Worm (Caenorhabditis elegans) whole organism, young adult: Measurements from ENCODE around the gene W04G3.5.
A peak's percentile ranks its signal among the peaks of the same experiment; 100 is the strongest.

Experiments used
- B0035.1 ChIP-seq: sonication (generic microtip); optimal IDR thresholded peaks from 2 replicates; lab custom pipeline; 2016; ENCODE audit warnings: missing genetic modification characterization, mild to moderate bottlenecking, missing compliant biosample characterization, missing genotype, missing genetic modification reagents
- C06A6.2 ChIP-seq: fragments of 200-800 bp; sonication (Bioruptor generic); conservative IDR thresholded peaks from 2 replicates; pipeline ENCODE4 v1.3.6; 2022; ENCODE audit warnings: missing genetic modification characterization, missing compliant biosample characterization
- C17E4.6 ChIP-seq: fragments of 200-800 bp; sonication (Bioruptor generic); IDR thresholded peaks from 2 replicates; pipeline ENCODE4 v1.3.6; 2022; ENCODE audit warnings: missing genetic modification reagents, missing genetic modification characterization, missing compliant biosample characterization
- F22D6.2 ChIP-seq: sonication (generic microtip); optimal IDR thresholded peaks from 2 replicates; lab custom pipeline; 2016; ENCODE audit warnings: mild to moderate bottlenecking, missing genetic modification characterization, missing compliant biosample characterization
- F55B11.4 ChIP-seq: sonication (generic microtip); optimal IDR thresholded peaks from 2 replicates; lab custom pipeline; 2016; ENCODE audit warnings: missing compliant biosample characterization, missing genetic modification characterization, borderline replicate concordance; ENCODE audit not compliant: insufficient read depth
- F57A8.1 ChIP-seq: fragments of 200-800 bp; sonication (Bioruptor generic); optimal IDR thresholded peaks from 2 replicates; lab custom pipeline; 2018; ENCODE audit warnings: mild to moderate bottlenecking, missing genetic modification characterization, moderate library complexity, missing compliant biosample characterization
- K12H6.12 ChIP-seq: fragments of 200-800 bp; sonication (Bioruptor generic); optimal IDR thresholded peaks from 2 replicates; lab custom pipeline; 2018; ENCODE audit warnings: mild to moderate bottlenecking, missing genetic modification characterization, missing compliant biosample characterization
- Y53G8AR.9 ChIP-seq: fragments of 200-800 bp; sonication (Bioruptor generic); conservative IDR thresholded peaks from 2 replicates; pipeline ENCODE4 v1.3.6; 2022; ENCODE audit warnings: missing genetic modification reagents, missing genetic modification characterization, missing compliant biosample characterization
- Y56A3A.18 ChIP-seq: fragments of 200-800 bp; sonication (Bioruptor generic); IDR thresholded peaks from 2 replicates; pipeline ENCODE4 v1.3.6; 2022; ENCODE audit warnings: missing genetic modification reagents, missing genetic modification characterization, missing compliant biosample characterization
- Y79H2A.3 ChIP-seq: fragments of 200-800 bp; sonication (Bioruptor generic); conservative IDR thresholded peaks from 2 replicates; pipeline ENCODE4 v1.3.6; 2022; ENCODE audit warnings: missing genetic modification reagents, missing genetic modification characterization, missing compliant biosample characterization
- akir-1 ChIP-seq: fragments of 200-800 bp; sonication (Bioruptor generic); optimal IDR thresholded peaks from 2 replicates; lab custom pipeline; 2018; ENCODE audit warnings: mild to moderate bottlenecking, missing genetic modification characterization, moderate library complexity, missing compliant biosample characterization
- ama-1 ChIP-seq, 3 experiments: fragments of 150-350 bp in 1 of 3; sonication (generic microtip) in 2 of 3; optimal IDR thresholded peaks; 2 replicates each; lab custom pipeline; 2014 to 2018; ENCODE audit warnings: missing biosample characterization in 2 of 3, missing genetic modification characterization in 2 of 3, missing genetic modification reagents in 2 of 3
- aptf-2 ChIP-seq: fragments of 200-800 bp; sonication (Bioruptor generic); conservative IDR thresholded peaks from 2 replicates; pipeline ENCODE4 v1.3.6; 2022; ENCODE audit warnings: missing genetic modification reagents, missing genetic modification characterization, missing compliant biosample characterization
- aptf-3 ChIP-seq: fragments of 200-800 bp; sonication (Bioruptor generic); IDR thresholded peaks from 2 replicates; pipeline ENCODE4 v1.3.6; 2022; ENCODE audit warnings: missing genetic modification characterization, missing compliant biosample characterization
- attf-5 ChIP-seq: fragments of 200-800 bp; sonication (Bioruptor generic); optimal IDR thresholded peaks from 2 replicates; lab custom pipeline; 2018; ENCODE audit warnings: mild to moderate bottlenecking, missing genetic modification characterization, missing compliant biosample characterization
- ccch-3 ChIP-seq: fragments of 200-800 bp; sonication (Bioruptor generic); optimal IDR thresholded peaks from 2 replicates; lab custom pipeline; 2018; ENCODE audit warnings: mild to moderate bottlenecking, missing genetic modification characterization, missing compliant biosample characterization
- cebp-1 ChIP-seq, 2 experiments: fragments of 200-800 bp in 1 of 2; sonication (Bioruptor generic) in 1 of 2; sonication (generic microtip) in 1 of 2; IDR thresholded peaks in 1 of 2; optimal IDR thresholded peaks in 1 of 2; 2 replicates each; pipeline versions ENCODE4 v1.3.6 to Lab custom; 2017 to 2022; ENCODE audit warnings: missing compliant biosample characterization in 2 of 2, missing genetic modification characterization in 2 of 2, mild to moderate bottlenecking in 1 of 2, missing genetic modification reagents in 1 of 2, moderate library complexity in 1 of 2
- cebp-2 ChIP-seq: fragments of 200-800 bp; sonication (Bioruptor generic); IDR thresholded peaks from 2 replicates; pipeline ENCODE4 v1.3.6; 2022; ENCODE audit warnings: missing genetic modification characterization, missing compliant biosample characterization
- ceh-40 ChIP-seq: fragments of 200-800 bp; sonication (Bioruptor generic); IDR thresholded peaks from 2 replicates; pipeline ENCODE4 v1.3.6; 2022; ENCODE audit warnings: missing genetic modification characterization, missing compliant biosample characterization
- ceh-79 ChIP-seq: sonication (generic microtip); optimal IDR thresholded peaks from 2 replicates; lab custom pipeline; 2017; ENCODE audit warnings: mild to moderate bottlenecking, missing genetic modification characterization, missing compliant biosample characterization
- dox-1 ChIP-seq: fragments of 200-800 bp; sonication (Bioruptor generic); IDR thresholded peaks from 2 replicates; pipeline ENCODE4 v1.3.6; 2022; ENCODE audit warnings: missing genetic modification reagents, missing genetic modification characterization, missing compliant biosample characterization
- dpl-1 ChIP-seq: fragments of 150-350 bp; optimal IDR thresholded peaks from 2 replicates; lab custom pipeline; 2014; ENCODE audit warnings: missing biosample characterization, missing genetic modification reagents, missing genetic modification characterization
- egrh-3 ChIP-seq: fragments of 200-800 bp; sonication (Bioruptor generic); IDR thresholded peaks from 2 replicates; pipeline ENCODE4 v1.3.6; 2022; ENCODE audit warnings: missing genetic modification reagents, missing genetic modification characterization, missing compliant biosample characterization
- ets-4 ChIP-seq: fragments of 200-800 bp; sonication (Bioruptor generic); optimal IDR thresholded peaks from 2 replicates; lab custom pipeline; 2018; ENCODE audit warnings: mild to moderate bottlenecking, missing genetic modification characterization, missing compliant biosample characterization
- him-1 ChIP-seq: sonication (generic microtip); optimal IDR thresholded peaks from 2 replicates; lab custom pipeline; 2016; ENCODE audit warnings: missing genotype, missing genetic modification reagents, missing genetic modification characterization, missing compliant biosample characterization
- hmg-1.2 ChIP-seq: fragments of 200-800 bp; sonication (Bioruptor generic); IDR thresholded peaks from 2 replicates; pipeline ENCODE4 v1.3.6; 2022; ENCODE audit warnings: missing genetic modification reagents, missing genetic modification characterization, missing compliant biosample characterization
- hmg-20 ChIP-seq: fragments of 200-800 bp; sonication (Bioruptor generic); IDR thresholded peaks from 2 replicates; pipeline ENCODE4 v1.3.6; 2022; ENCODE audit warnings: missing genetic modification reagents, missing genetic modification characterization, missing compliant biosample characterization
- hrde-1 ChIP-seq: sonication (generic microtip); optimal IDR thresholded peaks from 2 replicates; lab custom pipeline; 2016; ENCODE audit warnings: missing genetic modification characterization, mild to moderate bottlenecking, missing compliant biosample characterization, moderate library complexity, missing genotype, missing genetic modification reagents, borderline replicate concordance
- let-607 ChIP-seq, 2 experiments: fragments of 200-800 bp in 1 of 2; sonication (Bioruptor generic) in 1 of 2; sonication (generic microtip) in 1 of 2; optimal IDR thresholded peaks; 2 replicates each; lab custom pipeline; 2016 to 2018; ENCODE audit warnings: mild to moderate bottlenecking in 2 of 2, missing compliant biosample characterization in 2 of 2, missing genetic modification characterization in 2 of 2, moderate library complexity in 2 of 2, missing genotype in 1 of 2
- lin-26 ChIP-seq: fragments of 200-800 bp; sonication (Bioruptor generic); IDR thresholded peaks from 2 replicates; pipeline ENCODE4 v1.3.6; 2022; ENCODE audit warnings: missing genetic modification reagents, missing genetic modification characterization, missing compliant biosample characterization
- lin-35 ChIP-seq, 3 experiments: fragments of 150-350 bp in 2 of 3; sonication (generic microtip) in 1 of 3; optimal IDR thresholded peaks; 2 replicates each; lab custom pipeline; 2014 to 2018; ENCODE audit warnings: missing biosample characterization in 3 of 3, missing genetic modification characterization in 3 of 3, missing genetic modification reagents in 3 of 3
- lin-40 ChIP-seq: sonication (generic microtip); optimal IDR thresholded peaks from 2 replicates; lab custom pipeline; 2016; ENCODE audit warnings: missing genetic modification characterization, mild to moderate bottlenecking, missing compliant biosample characterization, missing genotype, missing genetic modification reagents
- lir-1 ChIP-seq: fragments of 200-800 bp; sonication (Bioruptor generic); conservative IDR thresholded peaks from 2 replicates; pipeline ENCODE4 v1.3.6; 2022; ENCODE audit warnings: missing genetic modification reagents, missing genetic modification characterization, missing compliant biosample characterization
- lsy-27 ChIP-seq: sonication (generic microtip); optimal IDR thresholded peaks from 2 replicates; lab custom pipeline; 2017; ENCODE audit warnings: missing genetic modification characterization, mild to moderate bottlenecking, missing compliant biosample characterization, antibody characterized with exemption, missing genotype, borderline replicate concordance; ENCODE audit not compliant: insufficient read depth
- madf-3 ChIP-seq: fragments of 200-800 bp; sonication (Bioruptor generic); IDR thresholded peaks from 2 replicates; pipeline ENCODE4 v1.3.6; 2022; ENCODE audit warnings: missing genetic modification reagents, missing genetic modification characterization, missing compliant biosample characterization
- mes-4 ChIP-seq: sonication (generic microtip); optimal IDR thresholded peaks from 2 replicates; lab custom pipeline; 2016; ENCODE audit warnings: missing genotype, missing genetic modification characterization, missing compliant biosample characterization
- nhr-120 ChIP-seq: fragments of 200-800 bp; sonication (Bioruptor generic); IDR thresholded peaks from 2 replicates; pipeline ENCODE4 v1.3.6; 2022; ENCODE audit warnings: missing genetic modification characterization, missing compliant biosample characterization
- nhr-80 ChIP-seq: sonication (generic microtip); optimal IDR thresholded peaks from 2 replicates; lab custom pipeline; 2016; ENCODE audit warnings: missing genetic modification characterization, missing compliant biosample characterization
- pbrm-1 ChIP-seq: fragments of 200-800 bp; sonication (Bioruptor generic); IDR thresholded peaks from 2 replicates; pipeline ENCODE4 v1.3.6; 2022; ENCODE audit warnings: missing genetic modification reagents, missing genetic modification characterization, missing compliant biosample characterization
- sdz-38 ChIP-seq: sonication (generic microtip); optimal IDR thresholded peaks from 2 replicates; lab custom pipeline; 2016; ENCODE audit warnings: missing genotype, missing genetic modification characterization, missing compliant biosample characterization
- tlf-1 ChIP-seq: fragments of 200-800 bp; sonication (Bioruptor generic); optimal IDR thresholded peaks from 2 replicates; lab custom pipeline; 2018; ENCODE audit warnings: mild to moderate bottlenecking, missing genetic modification characterization, missing compliant biosample characterization
- xnd-1 ChIP-seq: sonication (generic microtip); optimal IDR thresholded peaks from 2 replicates; lab custom pipeline; 2016; ENCODE audit warnings: missing genotype, missing genetic modification reagents, missing genetic modification characterization, missing compliant biosample characterization
- zfh-2 ChIP-seq: fragments of 200-800 bp; sonication (Bioruptor generic); conservative IDR thresholded peaks from 2 replicates; pipeline ENCODE4 v1.3.6; 2022; ENCODE audit warnings: missing genetic modification reagents, missing genetic modification characterization, missing compliant biosample characterization
- ztf-22 ChIP-seq: fragments of 200-800 bp; sonication (Bioruptor generic); optimal IDR thresholded peaks from 2 replicates; lab custom pipeline; 2018; ENCODE audit warnings: mild to moderate bottlenecking, missing genetic modification characterization, moderate library complexity, missing compliant biosample characterization
- ztf-26 ChIP-seq: sonication (generic microtip); optimal IDR thresholded peaks from 2 replicates; lab custom pipeline; 2017; ENCODE audit warnings: missing genetic modification characterization, missing compliant biosample characterization
- ztf-6 ChIP-seq: fragments of 200-800 bp; sonication (Bioruptor generic); IDR thresholded peaks from 2 replicates; pipeline ENCODE4 v1.3.6; 2022; ENCODE audit warnings: missing genetic modification reagents, missing genetic modification characterization, missing compliant biosample characterization

The W04G3.5 gene

ce11 chrX:11034430-11035117 lies 38.9 kb upstream of the W04G3.5 start:
- TF ChIP-seq ztf-6 (GFP tag; lab: Robert Waterston, UW) (no peak), cebp-2 (GFP tag; lab: Robert Waterston, UW) (no peak), F57A8.1 (no peak), mes-4 (tag; lab: Kevin White, UChicago) (no peak), F22D6.2 (tag; lab: Kevin White, UChicago) (no peak), ceh-79 (tag; lab: Kevin White, UChicago) (no peak), lir-1 (GFP tag; lab: Robert Waterston, UW) (no peak), C06A6.2 (GFP tag; lab: Robert Waterston, UW) (no peak), lin-26 (no peak), hmg-20 (GFP tag; lab: Robert Waterston, UW) (0 out of 2 replicates have a peak, but pooled peaks have one; percentile 29), zfh-2 (GFP tag; lab: Robert Waterston, UW) (peak; percentile 88), aptf-3 (GFP tag; lab: Robert Waterston, UW) (no peak), madf-3 (GFP tag; lab: Robert Waterston, UW) (no peak), C17E4.6 (GFP tag; lab: Robert Waterston, UW) (no peak), hmg-1.2 (GFP tag; lab: Robert Waterston, UW) (no peak), ztf-26 (tag; lab: Kevin White, UChicago) (no peak), ets-4 (no peak), nhr-80 (tag; lab: Kevin White, UChicago) (peak; percentile 23), ztf-22 (GFP tag; lab: Kevin White, UChicago) (no peak), dox-1 (0 out of 2 replicates have a peak, but pooled peaks have one; percentile 28), lin-40 (tag; lab: Kevin White, UChicago) (peak; percentile 18), xnd-1 (tag; lab: Kevin White, UChicago) (no peak), sdz-38 (no peak), ceh-40 (no peak), egrh-3 (GFP tag; lab: Robert Waterston, UW) (peak; percentile 27; the same call in 1 of the 2 replicates), hrde-1 (tag; lab: Kevin White, UChicago) (no peak), aptf-2 (GFP tag; lab: Robert Waterston, UW) (no peak), ccch-3 (GFP tag; lab: Kevin White, UChicago) (no peak), ama-1 (optimal IDR thresholded peaks at IDR 0.05; lab: Kevin White, UChicago) (no peak), ama-1 (GFP tag; optimal IDR thresholded peaks at IDR 0.05; lab: Kevin White, UChicago) (no peak), Y53G8AR.9 (GFP tag; lab: Robert Waterston, UW) (no peak), pbrm-1 (GFP tag; lab: Robert Waterston, UW) (no peak), him-1 (tag; lab: Kevin White, UChicago) (no peak), attf-5 (GFP tag; lab: Kevin White, UChicago) (no peak), F55B11.4 (tag; lab: Kevin White, UChicago) (no peak), dpl-1 (GFP tag; lab: Kevin White, UChicago) (no peak), B0035.1 (tag; lab: Kevin White, UChicago) (no peak), nhr-120 (GFP tag; lab: Robert Waterston, UW) (no peak), K12H6.12 (tag; lab: Kevin White, UChicago) (peak; percentile 7), lin-35 (GFP tag; optimal IDR thresholded peaks at IDR 0.05; lab: Kevin White, UChicago) (no peak), Y56A3A.18 (GFP tag; lab: Robert Waterston, UW) (no peak), Y79H2A.3 (GFP tag; lab: Robert Waterston, UW) (no peak), cebp-1 (GFP tag; IDR thresholded peaks at IDR 0.05; lab: Robert Waterston, UW) (no peak), cebp-1 (tag; optimal IDR thresholded peaks at IDR 0.05; lab: Kevin White, UChicago) (peak; percentile 27), tlf-1 (no peak), let-607 (tag; optimal IDR thresholded peaks at IDR 0.05; lab: Kevin White, UChicago) (no peak), lsy-27 (tag; lab: Kevin White, UChicago) (no peak), akir-1 (GFP tag; lab: Kevin White, UChicago) (no peak)
